Worm (Caenorhabditis elegans) whole organism, early embryonic: ENCODE measurements around the gene gcy-33.
"Not testable (repeated sequence)": the region's sequence is repeated elsewhere in the genome, so short reads cannot be mapped to it uniquely, and the experiment has no call there.

Source experiments
- B0310.2 ChIP-seq: sonication (generic microtip); optimal IDR thresholded peaks from 2 replicates; lab custom pipeline; 2016; ENCODE audit warnings: mild to moderate bottlenecking, missing genetic modification characterization, missing compliant biosample characterization
- F13C5.2 ChIP-seq: sonication (generic microtip); optimal IDR thresholded peaks from 2 replicates; lab custom pipeline; 2017; ENCODE audit warnings: mild to moderate bottlenecking, missing genetic modification characterization, inconsistent platforms, missing compliant biosample characterization
- aly-1 ChIP-seq: sonication (generic microtip); optimal IDR thresholded peaks from 2 replicates; lab custom pipeline; 2016; ENCODE audit warnings: missing genetic modification characterization, missing compliant biosample characterization
- ama-1 ChIP-seq: fragments of 150-350 bp; optimal IDR thresholded peaks from 2 replicates; lab custom pipeline; 2014
- ceh-13 ChIP-seq: fragments of 200-800 bp; sonication (Bioruptor generic); optimal IDR thresholded peaks from 2 replicates; lab custom pipeline; 2018; ENCODE audit warnings: mild to moderate bottlenecking, missing genetic modification characterization, missing compliant biosample characterization
- ceh-36 ChIP-seq: sonication (generic microtip); optimal IDR thresholded peaks from 2 replicates; lab custom pipeline; 2016; ENCODE audit warnings: missing genetic modification characterization, inconsistent platforms, missing compliant biosample characterization
- ets-7 ChIP-seq: sonication (generic microtip); optimal IDR thresholded peaks from 2 replicates; lab custom pipeline; 2016; ENCODE audit warnings: missing genotype, missing genetic modification characterization, missing compliant biosample characterization
- flt-1 ChIP-seq: fragments of 200-800 bp; sonication (Bioruptor generic); IDR thresholded peaks from 2 replicates; pipeline ENCODE4 v1.3.6; 2022; ENCODE audit warnings: missing genetic modification characterization, missing compliant biosample characterization
- hmbx-1 ChIP-seq: sonication (generic microtip); optimal IDR thresholded peaks from 2 replicates; lab custom pipeline; 2016; ENCODE audit warnings: mild to moderate bottlenecking, missing genetic modification characterization, missing compliant biosample characterization
- hmg-4 ChIP-seq: fragments of 200-800 bp; sonication (Bioruptor generic); optimal IDR thresholded peaks from 2 replicates; lab custom pipeline; 2018; ENCODE audit warnings: mild to moderate bottlenecking, missing genetic modification characterization, missing compliant biosample characterization
- hnd-1 ChIP-seq: sonication (generic microtip); optimal IDR thresholded peaks from 2 replicates; lab custom pipeline; 2016; ENCODE audit warnings: missing genetic modification characterization, missing compliant biosample characterization
- pes-1 ChIP-seq: fragments of 200-800 bp; sonication (Bioruptor generic); IDR thresholded peaks from 2 replicates; pipeline ENCODE4 v1.3.6; 2022; ENCODE audit warnings: missing genetic modification reagents, missing genetic modification characterization, missing compliant biosample characterization
- scrt-1 ChIP-seq: fragments of 200-800 bp; sonication (Bioruptor generic); IDR thresholded peaks from 2 replicates; pipeline ENCODE4 v1.3.6; 2022; ENCODE audit warnings: missing genetic modification characterization, missing compliant biosample characterization
- sea-1 ChIP-seq: fragments of 200-800 bp; sonication (Bioruptor generic); conservative IDR thresholded peaks from 2 replicates; pipeline ENCODE4 v1.3.6; 2022; ENCODE audit warnings: missing genetic modification characterization, missing compliant biosample characterization
- tbx-11 ChIP-seq: fragments of 200-800 bp; sonication (Bioruptor generic); IDR thresholded peaks from 2 replicates; pipeline ENCODE4 v1.3.6; 2022; ENCODE audit warnings: missing genetic modification characterization, missing compliant biosample characterization
- tbx-37 ChIP-seq: fragments of 200-800 bp; sonication (Bioruptor generic); conservative IDR thresholded peaks from 2 replicates; pipeline ENCODE4 v1.3.6; 2022; ENCODE audit warnings: missing genetic modification reagents, missing genetic modification characterization, missing compliant biosample characterization
- tra-4 ChIP-seq: sonication (generic microtip); optimal IDR thresholded peaks from 2 replicates; lab custom pipeline; 2017; ENCODE audit warnings: missing genetic modification characterization, missing compliant biosample characterization

Gene gcy-33

ce11 chrV:12020940-12021339, 19.3 kb upstream of the gcy-33 start:
- TF ChIP-seq aly-1 (no peak), B0310.2 (no peak), tbx-37 (no peak), F13C5.2 (tag; lab: Kevin White, UChicago) (no peak), hnd-1 (tag; lab: Kevin White, UChicago) (no peak), tra-4 (no peak), tbx-11 (GFP tag; lab: Robert Waterston, UW) (no peak), hmbx-1 (tag; lab: Kevin White, UChicago) (no peak)

- not testable (repeated sequence) for TF ChIP-seq flt-1 (GFP tag; lab: Robert Waterston, UW); tbx-11 (GFP tag; lab: Robert Waterston, UW); F13C5.2 (tag; lab: Kevin White, UChicago)
Observed at ce11 chrV:12020026-12020425, 18.4 kb upstream of the gcy-33 start, which contains the start of gene F10C2.3. F10C2.3 (plus strand) TSS chrV:12020326.

ce11 chrV:12013298-12013697, 11.7 kb upstream of the gcy-33 start, which contains the start of gene add-2:
add-2 (minus strand) TSS chrV:12013406.
- TF ChIP-seq hmg-4 (GFP tag; lab: Kevin White, UChicago) (no peak), tra-4 (no peak), ceh-36 (tag; lab: Kevin White, UChicago) (no peak), ama-1 (lab: Kevin White, UChicago) (no peak)

- no peak for TF ChIP-seq pes-1 (GFP tag; lab: Robert Waterston, UW)
- no peak for TF ChIP-seq tbx-11 (GFP tag; lab: Robert Waterston, UW)
- no peak for TF ChIP-seq scrt-1
- TF ChIP-seq ama-1 (lab: Kevin White, UChicago) = no peak
- TF ChIP-seq ceh-36 (tag; lab: Kevin White, UChicago) = no peak
- no peak for TF ChIP-seq hmbx-1 (tag; lab: Kevin White, UChicago)
- no peak for TF ChIP-seq flt-1 (GFP tag; lab: Robert Waterston, UW)
- TF ChIP-seq sea-1 (GFP tag; lab: Robert Waterston, UW) = no peak
- TF ChIP-seq F13C5.2 (tag; lab: Kevin White, UChicago) = no peak
- no peak for TF ChIP-seq hmg-4 (GFP tag; lab: Kevin White, UChicago)
- TF ChIP-seq B0310.2 = no peak
- TF ChIP-seq ceh-13 (GFP tag; lab: Kevin White, UChicago) = no peak
- no peak for TF ChIP-seq tra-4
- TF ChIP-seq ets-7 (tag; lab: Kevin White, UChicago) = no peak
- no peak for TF ChIP-seq aly-1
- no peak for TF ChIP-seq hnd-1 (tag; lab: Kevin White, UChicago)
- no peak for TF ChIP-seq tbx-37
Observed at ce11 chrV:12011686-12012085, 10.1 kb upstream of the gcy-33 start.

- TF ChIP-seq scrt-1 = no peak
- TF ChIP-seq tra-4 = no peak
- no peak for TF ChIP-seq hnd-1 (tag; lab: Kevin White, UChicago)
- no peak for TF ChIP-seq tbx-37
- TF ChIP-seq F13C5.2 (tag; lab: Kevin White, UChicago) = no peak
- no peak for TF ChIP-seq sea-1 (GFP tag; lab: Robert Waterston, UW)
- TF ChIP-seq flt-1 (GFP tag; lab: Robert Waterston, UW) = no peak
- TF ChIP-seq B0310.2 = no peak
- no peak for TF ChIP-seq pes-1 (GFP tag; lab: Robert Waterston, UW)
- TF ChIP-seq tbx-11 (GFP tag; lab: Robert Waterston, UW) = no peak
- TF ChIP-seq ceh-13 (GFP tag; lab: Kevin White, UChicago) = no peak
- no peak for TF ChIP-seq hmbx-1 (tag; lab: Kevin White, UChicago)
- TF ChIP-seq aly-1 = no peak
- no peak for TF ChIP-seq ama-1 (lab: Kevin White, UChicago)
- no peak for TF ChIP-seq hmg-4 (GFP tag; lab: Kevin White, UChicago)
- TF ChIP-seq ceh-36 (tag; lab: Kevin White, UChicago) = no peak
Observed at ce11 chrV:12006495-12006894, 4.9 kb upstream of the gcy-33 start, which contains the start of gene F57F5.3. F57F5.3 (minus strand) TSS chrV:12006595.

- TF ChIP-seq hmg-4 (GFP tag; lab: Kevin White, UChicago) (no peak), scrt-1 (no peak), tbx-11 (GFP tag; lab: Robert Waterston, UW) (no peak), hmbx-1 (tag; lab: Kevin White, UChicago) (no peak), ama-1 (lab: Kevin White, UChicago) (no peak)
Observed at ce11 chrV:12004501-12004940, 2.9 kb upstream of the gcy-33 start.

- TF ChIP-seq hnd-1 (tag; lab: Kevin White, UChicago) = no peak
- TF ChIP-seq flt-1 (GFP tag; lab: Robert Waterston, UW) = no peak
- TF ChIP-seq scrt-1 = no peak
- no peak for TF ChIP-seq aly-1
- TF ChIP-seq hmbx-1 (tag; lab: Kevin White, UChicago) = no peak
Observed at ce11 chrV:12002866-12003485, 1.4 kb upstream of the gcy-33 start, which contains the start of gene cpr-9. cpr-9 (plus strand) TSS chrV:12003053.

ce11 chrV:11997403-11997802, 4.2 kb downstream of the gcy-33 start:
- TF ChIP-seq F13C5.2 (tag; lab: Kevin White, UChicago) (no peak), sea-1 (GFP tag; lab: Robert Waterston, UW) (no peak), B0310.2 (no peak), aly-1 (no peak), ets-7 (tag; lab: Kevin White, UChicago) (no peak), hnd-1 (tag; lab: Kevin White, UChicago) (no peak), flt-1 (GFP tag; lab: Robert Waterston, UW) (no peak), tra-4 (no peak), ceh-36 (tag; lab: Kevin White, UChicago) (no peak), ceh-13 (GFP tag; lab: Kevin White, UChicago) (no peak), scrt-1 (no peak), tbx-37 (no peak), hmbx-1 (tag; lab: Kevin White, UChicago) (no peak), hmg-4 (GFP tag; lab: Kevin White, UChicago) (no peak), pes-1 (GFP tag; lab: Robert Waterston, UW) (no peak), ama-1 (lab: Kevin White, UChicago) (no peak), tbx-11 (GFP tag; lab: Robert Waterston, UW) (no peak)
